Worm (Caenorhabditis elegans): ENCODE data around the gene gln-5.

The gln-5 gene

ce11 chrIV:17278861-17279591 lies 5.6 kb upstream of the gln-5 start, which contains the start of gene hsp-1:
Gene hsp-1, plus strand, starts transcription at chrIV:17278959.
- TF ChIP-seq ztf-23 (GFP tag; IDR thresholded peaks at IDR 0.05) (no peak), tab-1 (GFP tag; IDR thresholded peaks at IDR 0.05) (peak; percentile 35; the same call in 1 of the 2 replicates), ztf-29 (GFP tag; IDR thresholded peaks at IDR 0.05) (no peak), klf-2 (GFP tag; conservative IDR thresholded peaks at IDR 0.05) (no peak)

- no peak for TF ChIP-seq T22C8.4 (GFP tag; IDR thresholded peaks at IDR 0.05)
- TF ChIP-seq ztf-23 (GFP tag; IDR thresholded peaks at IDR 0.05) = peak; percentile 88; the same call in 1 of the 2 replicates
- TF ChIP-seq flt-1 (GFP tag; IDR thresholded peaks at IDR 0.05) = peak; percentile 81
- no peak for TF ChIP-seq med-1 (GFP tag; optimal IDR thresholded peaks at IDR 0.05; ENCODE audit: insufficient read depth)
- no peak for TF ChIP-seq ref-1 (GFP tag; conservative IDR thresholded peaks at IDR 0.05)
- peak; percentile 96 for TF ChIP-seq cog-1 (tag; optimal IDR thresholded peaks at IDR 0.05)
- peak; percentile 66 for TF ChIP-seq klf-2 (GFP tag; conservative IDR thresholded peaks at IDR 0.05)
- peak; percentile 44; the same call in 1 of the 2 replicates for TF ChIP-seq ztf-29 (GFP tag; IDR thresholded peaks at IDR 0.05)
- TF ChIP-seq tab-1 (GFP tag; IDR thresholded peaks at IDR 0.05) = no peak
Observed at ce11 chrIV:17278363-17278762, 4.9 kb upstream of the gln-5 start.

- TF ChIP-seq tab-1 (GFP tag; IDR thresholded peaks at IDR 0.05) (no peak), klf-2 (GFP tag; conservative IDR thresholded peaks at IDR 0.05) (no peak)
Observed at ce11 chrIV:17277459-17278173, 4.2 kb upstream of the gln-5 start.

- no peak for TF ChIP-seq tab-1 (GFP tag; IDR thresholded peaks at IDR 0.05)
- no peak for TF ChIP-seq cog-1 (tag; optimal IDR thresholded peaks at IDR 0.05)
- no peak for TF ChIP-seq ref-1 (GFP tag; conservative IDR thresholded peaks at IDR 0.05)
- TF ChIP-seq ztf-29 (GFP tag; IDR thresholded peaks at IDR 0.05) = no peak
Observed at ce11 chrIV:17276705-17277458, 3.4 kb upstream of the gln-5 start, which contains the start of gene clec-196. Gene clec-196, plus strand, starts transcription at chrIV:17276956.

ce11 chrIV:17275281-17275680 lies 1.8 kb upstream of the gln-5 start, which contains the start of gene lhfp-4:
Gene lhfp-4, plus strand, starts transcription at chrIV:17275581.
- TF ChIP-seq T22C8.4 (GFP tag; IDR thresholded peaks at IDR 0.05) (no peak), klf-2 (GFP tag; conservative IDR thresholded peaks at IDR 0.05) (no peak), ref-1 (GFP tag; conservative IDR thresholded peaks at IDR 0.05) (no peak), med-1 (GFP tag; optimal IDR thresholded peaks at IDR 0.05; ENCODE audit: insufficient read depth) (no peak), ztf-29 (GFP tag; IDR thresholded peaks at IDR 0.05) (no peak), flt-1 (GFP tag; IDR thresholded peaks at IDR 0.05) (no peak)

ce11 chrIV:17269702-17270101 lies 3.8 kb downstream of the gln-5 start:
- TF ChIP-seq T22C8.4 (GFP tag; IDR thresholded peaks at IDR 0.05) (no peak), cog-1 (tag; optimal IDR thresholded peaks at IDR 0.05) (peak; percentile 22), ref-1 (GFP tag; conservative IDR thresholded peaks at IDR 0.05) (no peak)

- TF ChIP-seq ref-1 (GFP tag; conservative IDR thresholded peaks at IDR 0.05) (no peak), T22C8.4 (GFP tag; IDR thresholded peaks at IDR 0.05) (no peak), cog-1 (tag; optimal IDR thresholded peaks at IDR 0.05) (no peak), ztf-29 (GFP tag; IDR thresholded peaks at IDR 0.05) (no peak), klf-2 (GFP tag; conservative IDR thresholded peaks at IDR 0.05) (no peak), flt-1 (GFP tag; IDR thresholded peaks at IDR 0.05) (no peak), med-1 (GFP tag; optimal IDR thresholded peaks at IDR 0.05; ENCODE audit: insufficient read depth) (no peak), ztf-23 (GFP tag; IDR thresholded peaks at IDR 0.05) (no peak), tab-1 (GFP tag; IDR thresholded peaks at IDR 0.05) (no peak)
Observed at ce11 chrIV:17269042-17269441, 4.4 kb downstream of the gln-5 start, which contains the start of gene atgp-1. Gene atgp-1, plus strand, starts transcription at chrIV:17269342.

ce11 chrIV:17268628-17269027 lies 4.8 kb downstream of the gln-5 start:
- TF ChIP-seq med-1 (GFP tag; optimal IDR thresholded peaks at IDR 0.05; ENCODE audit: insufficient read depth) = no peak
- no peak for TF ChIP-seq klf-2 (GFP tag; conservative IDR thresholded peaks at IDR 0.05)
- TF ChIP-seq ztf-23 (GFP tag; IDR thresholded peaks at IDR 0.05) = 0 out of 2 replicates have a peak, but pooled peaks have one; percentile 61
- TF ChIP-seq ztf-29 (GFP tag; IDR thresholded peaks at IDR 0.05) = no peak
- no peak for TF ChIP-seq ref-1 (GFP tag; conservative IDR thresholded peaks at IDR 0.05)
- no peak for TF ChIP-seq flt-1 (GFP tag; IDR thresholded peaks at IDR 0.05)
- TF ChIP-seq tab-1 (GFP tag; IDR thresholded peaks at IDR 0.05) = no peak
- peak; percentile 51 for TF ChIP-seq cog-1 (tag; optimal IDR thresholded peaks at IDR 0.05)
- TF ChIP-seq T22C8.4 (GFP tag; IDR thresholded peaks at IDR 0.05) = no peak

- TF ChIP-seq cog-1 (tag; optimal IDR thresholded peaks at IDR 0.05) (no peak), flt-1 (GFP tag; IDR thresholded peaks at IDR 0.05) (no peak), ztf-23 (GFP tag; IDR thresholded peaks at IDR 0.05) (no peak), ztf-29 (GFP tag; IDR thresholded peaks at IDR 0.05) (no peak), tab-1 (GFP tag; IDR thresholded peaks at IDR 0.05) (no peak), T22C8.4 (GFP tag; IDR thresholded peaks at IDR 0.05) (no peak), ref-1 (GFP tag; conservative IDR thresholded peaks at IDR 0.05) (no peak), med-1 (GFP tag; optimal IDR thresholded peaks at IDR 0.05; ENCODE audit: insufficient read depth) (no peak), klf-2 (GFP tag; conservative IDR thresholded peaks at IDR 0.05) (no peak)
Observed at ce11 chrIV:17268069-17268468, 5.4 kb downstream of the gln-5 start.
